ENCODE assay signal across 1 fruit fly cellular context in genomic region chrX:6193183-6193810, dm6.
TF ChIP-seq lines count a peak whose summit lies in the region.

No protein-coding gene starts in this region.

TF ChIP-seq in whole organism, embryonic, 481 proteins besides CTCF, POLR2A, EP300 and RAD21 (continued from another document and continues in another):
- TF ChIP-seq CG15011 (GFP tag; optimal IDR thresholded peaks at IDR 0.05; lab: Kevin White, UChicago) (peak; percentile 66), Sox100B (GFP tag; optimal IDR thresholded peaks at IDR 0.05; lab: Kevin White, UChicago) (peak; percentile 76), Hr51 (GFP tag; optimal IDR thresholded peaks at IDR 0.05; lab: Kevin White, UChicago) (peak; percentile 36 to 89), Dip3 (GFP tag; optimal IDR thresholded peaks at IDR 0.05; lab: Kevin White, UChicago) (peak; percentile 9), CG12942 (GFP tag; optimal IDR thresholded peaks at IDR 0.05; lab: Kevin White, UChicago) (peak; percentile 46), Gug (GFP tag; IDR thresholded peaks at IDR 0.05; lab: Robert Waterston, UW) (peak; percentile 75), CG1832 (GFP tag; optimal IDR thresholded peaks at IDR 0.05; lab: Kevin White, UChicago) (no peak), CG11696 (GFP tag; IDR thresholded peaks at IDR 0.05; lab: Robert Waterston, UW) (peak; percentile 77), CG34422 (GFP tag; IDR thresholded peaks at IDR 0.05; lab: Robert Waterston, UW) (peak; percentile 89), CG4328 (GFP tag; optimal IDR thresholded peaks at IDR 0.05; lab: Kevin White, UChicago) (peak; percentile 14), ase (GFP tag; IDR thresholded peaks at IDR 0.05; lab: Robert Waterston, UW) (peak; percentile 88), sisA (GFP tag; IDR thresholded peaks at IDR 0.05; lab: Robert Waterston, UW) (peak; percentile 64), CG15601 (tag; optimal IDR thresholded peaks at IDR 0.05; lab: Kevin White, UChicago) (peak; percentile 39), CG11093 (GFP tag; IDR thresholded peaks at IDR 0.05; lab: Robert Waterston, UW) (peak; percentile 78), vvl (GFP tag; IDR thresholded peaks at IDR 0.05; lab: Robert Waterston, UW) (peak; percentile 94), CG2712 (tag; optimal IDR thresholded peaks at IDR 0.05; lab: Kevin White, UChicago) (peak; percentile 85), Ptx1 (GFP tag; IDR thresholded peaks at IDR 0.05; lab: Robert Waterston, UW) (peak; percentile 95), CG4617 (GFP tag; optimal IDR thresholded peaks at IDR 0.05; lab: Kevin White, UChicago; ENCODE audit: borderline replicate concordance) (no peak), shn (GFP tag; optimal IDR thresholded peaks at IDR 0.05; lab: Kevin White, UChicago) (no peak), CG10267 (tag; optimal IDR thresholded peaks at IDR 0.05; lab: Kevin White, UChicago) (peak; percentile 54), CG3838 (GFP tag; optimal IDR thresholded peaks at IDR 0.05; lab: Kevin White, UChicago) (peak; percentile 28), grn (GFP tag; optimal IDR thresholded peaks at IDR 0.05; lab: Kevin White, UChicago) (no peak), Pdp1 (GFP tag; optimal IDR thresholded peaks at IDR 0.05; lab: Kevin White, UChicago) (peak in 1 of 2 experiments; percentile 31), vfl (GFP tag; optimal IDR thresholded peaks at IDR 0.05; lab: Kevin White, UChicago) (peak; percentile 20), CG14710 (tag; optimal IDR thresholded peaks at IDR 0.05; lab: Kevin White, UChicago) (no peak), CG12659 (GFP tag; optimal IDR thresholded peaks at IDR 0.05; lab: Kevin White, UChicago) (peak; percentile 83), GATAe (GFP tag; conservative IDR thresholded peaks at IDR 0.05; lab: Robert Waterston, UW) (peak; percentile 34; the same call in 1 of the 2 replicates), crol (GFP tag; IDR thresholded peaks at IDR 0.05; lab: Robert Waterston, UW) (no peak), pb (GFP tag; optimal IDR thresholded peaks at IDR 0.05; lab: Kevin White, UChicago) (no peak), sens-2 (GFP tag; IDR thresholded peaks at IDR 0.05; lab: Robert Waterston, UW) (peak; percentile 57; the same call in 1 of the 2 replicates), Fer1 (GFP tag; optimal IDR thresholded peaks at IDR 0.05; lab: Kevin White, UChicago) (peak; percentile 92), h (optimal IDR thresholded peaks at IDR 0.05; lab: Kevin White, UChicago) (no peak), CG4854 (GFP tag; optimal IDR thresholded peaks at IDR 0.05; lab: Kevin White, UChicago) (peak; percentile 34), CG10147 (GFP tag; optimal IDR thresholded peaks at IDR 0.05; lab: Kevin White, UChicago) (peak; percentile 65), rib (GFP tag; IDR thresholded peaks at IDR 0.05; lab: Robert Waterston, UW) (peak; percentile 73; the same call in 1 of the 2 replicates), gce (GFP tag; IDR thresholded peaks at IDR 0.05; lab: Robert Waterston, UW) (peak; percentile 86), ash1 (GFP tag; optimal IDR thresholded peaks at IDR 0.05; lab: Kevin White, UChicago) (no peak), CG4820 (GFP tag; optimal IDR thresholded peaks at IDR 0.05; lab: Kevin White, UChicago) (peak; percentile 43), CG6813 (GFP tag; optimal IDR thresholded peaks at IDR 0.05; lab: Kevin White, UChicago) (peak; percentile 73), ham (GFP tag; IDR thresholded peaks at IDR 0.05; lab: Robert Waterston, UW) (peak; percentile 48; the same call in 1 of the 2 replicates), nom (GFP tag; optimal IDR thresholded peaks at IDR 0.05; lab: Kevin White, UChicago) (no peak), pfk (GFP tag; optimal IDR thresholded peaks at IDR 0.05; lab: Kevin White, UChicago) (no peak), B-H1 (GFP tag; IDR thresholded peaks at IDR 0.05; lab: Robert Waterston, UW) (peak; percentile 74), Eip74EF (GFP tag; optimal IDR thresholded peaks at IDR 0.05; lab: Kevin White, UChicago) (peak in 1 of 2 experiments; percentile 41), CG13624 (GFP tag; optimal IDR thresholded peaks at IDR 0.05; lab: Kevin White, UChicago) (peak; percentile 8), br (optimal IDR thresholded peaks at IDR 0.05; lab: Kevin White, UChicago) (no peak), dati (GFP tag; IDR thresholded peaks at IDR 0.05; lab: Robert Waterston, UW) (peak; percentile 52; the same call in 1 of the 2 replicates), Sox102F (GFP tag; optimal IDR thresholded peaks at IDR 0.05; lab: Kevin White, UChicago) (peak; percentile 88), CG11456 (GFP tag; IDR thresholded peaks at IDR 0.05; lab: Robert Waterston, UW) (peak; percentile 88), nau (GFP tag; optimal IDR thresholded peaks at IDR 0.05; lab: Kevin White, UChicago) (peak; percentile 7), lov (optimal IDR thresholded peaks at IDR 0.05; lab: Kevin White, UChicago) (no peak), lov (GFP tag; IDR thresholded peaks at IDR 0.05; lab: Robert Waterston, UW) (peak; percentile 82; the same call in 2 of the 3 replicates), sd (tag; optimal IDR thresholded peaks at IDR 0.05; lab: Kevin White, UChicago) (peak; percentile 56), esg (GFP tag; conservative IDR thresholded peaks at IDR 0.05; lab: Robert Waterston, UW) (peak; percentile 88), vnd (GFP tag; IDR thresholded peaks at IDR 0.05; lab: Robert Waterston, UW; ENCODE audit: partially characterized antibody) (no peak), ssp (GFP tag; IDR thresholded peaks at IDR 0.05; lab: Robert Waterston, UW) (peak; percentile 83), hth (optimal IDR thresholded peaks at IDR 0.05; lab: Kevin White, UChicago) (no peak), chn (GFP tag; optimal IDR thresholded peaks at IDR 0.05; lab: Kevin White, UChicago) (peak; percentile 11), CG30431 (GFP tag; optimal IDR thresholded peaks at IDR 0.05; lab: Kevin White, UChicago) (peak; percentile 37), da (GFP tag; optimal IDR thresholded peaks at IDR 0.05; lab: Kevin White, UChicago) (no peak), CG2199 (GFP tag; IDR thresholded peaks at IDR 0.05; lab: Robert Waterston, UW) (no peak), CG1647 (GFP tag; optimal IDR thresholded peaks at IDR 0.05; lab: Kevin White, UChicago) (no peak), aop (GFP tag; IDR thresholded peaks at IDR 0.05; lab: Robert Waterston, UW) (no peak), row (GFP tag; IDR thresholded peaks at IDR 0.05; lab: Robert Waterston, UW) (peak; percentile 91), CG8944 (GFP tag; optimal IDR thresholded peaks at IDR 0.05; lab: Kevin White, UChicago) (no peak), CG15696 (tag; optimal IDR thresholded peaks at IDR 0.05; lab: Kevin White, UChicago) (no peak), gcm (GFP tag; optimal IDR thresholded peaks at IDR 0.05; lab: Kevin White, UChicago) (no peak), wor (GFP tag; IDR thresholded peaks at IDR 0.05; lab: Robert Waterston, UW) (peak; percentile 87), CG31365 (tag; optimal IDR thresholded peaks at IDR 0.05; lab: Kevin White, UChicago) (no peak), usp (GFP tag; optimal IDR thresholded peaks at IDR 0.05; lab: Kevin White, UChicago) (no peak), CG2889 (GFP tag; IDR thresholded peaks at IDR 0.05; lab: Robert Waterston, UW) (peak; percentile 74; the same call in 2 of the 3 replicates), Opbp (GFP tag; IDR thresholded peaks at IDR 0.05; lab: Robert Waterston, UW; ENCODE audit: partially characterized antibody) (no peak), CG15269 (tag; optimal IDR thresholded peaks at IDR 0.05; lab: Kevin White, UChicago) (peak; percentile 86), CG18599 (GFP tag; optimal IDR thresholded peaks at IDR 0.05; lab: Kevin White, UChicago) (peak; percentile 95), CG4424 (GFP tag; optimal IDR thresholded peaks at IDR 0.05; lab: Kevin White, UChicago) (peak; percentile 50), CG7357 (GFP tag; IDR thresholded peaks at IDR 0.05; lab: Robert Waterston, UW) (peak; percentile 79), Mad (GFP tag; optimal IDR thresholded peaks at IDR 0.05; lab: Kevin White, UChicago) (no peak), CG10462 (GFP tag; optimal IDR thresholded peaks at IDR 0.05; lab: Kevin White, UChicago) (peak; percentile 22), CG9797 (GFP tag; optimal IDR thresholded peaks at IDR 0.05; lab: Kevin White, UChicago) (no peak), CG14014 (GFP tag; IDR thresholded peaks at IDR 0.05; lab: Robert Waterston, UW) (peak; percentile 93), CG6791 (GFP tag; IDR thresholded peaks at IDR 0.05; lab: Robert Waterston, UW; ENCODE audit: partially characterized antibody) (no peak), ATbp (GFP tag; optimal IDR thresholded peaks at IDR 0.05; lab: Kevin White, UChicago) (peak; percentile 79), run (tag; optimal IDR thresholded peaks at IDR 0.05; lab: Kevin White, UChicago) (peak; percentile 66), CG10979 (tag; optimal IDR thresholded peaks at IDR 0.05; lab: Kevin White, UChicago) (peak; percentile 57), caup (GFP tag; optimal IDR thresholded peaks at IDR 0.05; lab: Kevin White, UChicago; ENCODE audit: severe bottlenecking) (peak; percentile 85), trem (tag; optimal IDR thresholded peaks at IDR 0.05; lab: Kevin White, UChicago) (no peak), HLH3B (GFP tag; IDR thresholded peaks at IDR 0.05; lab: Robert Waterston, UW) (peak; percentile 91), CG12155 (GFP tag; optimal IDR thresholded peaks at IDR 0.05; lab: Kevin White, UChicago) (peak; percentile 53), Doc2 (GFP tag; IDR thresholded peaks at IDR 0.05; lab: Robert Waterston, UW) (peak; percentile 51; the same call in 1 of the 2 replicates), phol (tag; optimal IDR thresholded peaks at IDR 0.05; lab: Kevin White, UChicago) (peak; percentile 72), Bgb (GFP tag; IDR thresholded peaks at IDR 0.05; lab: Robert Waterston, UW; ENCODE audit: partially characterized antibody) (no peak), Dfd (GFP tag; optimal IDR thresholded peaks at IDR 0.05; lab: Kevin White, UChicago) (no peak), zf30C (GFP tag; optimal IDR thresholded peaks at IDR 0.05; lab: Kevin White, UChicago) (no peak), bbx (GFP tag; IDR thresholded peaks at IDR 0.05; lab: Robert Waterston, UW; ENCODE audit: partially characterized antibody) (no peak), CG12219 (GFP tag; optimal IDR thresholded peaks at IDR 0.05; lab: Kevin White, UChicago) (peak; percentile 33), Atf3 (GFP tag; optimal IDR thresholded peaks at IDR 0.05; lab: Kevin White, UChicago) (no peak), fd102C (GFP tag; optimal IDR thresholded peaks at IDR 0.05; lab: Kevin White, UChicago) (no peak), inv (GFP tag; IDR thresholded peaks at IDR 0.05; lab: Robert Waterston, UW; ENCODE audit: partially characterized antibody) (no peak), CG15073 (GFP tag; optimal IDR thresholded peaks at IDR 0.05; lab: Kevin White, UChicago) (no peak), Mrtf (GFP tag; IDR thresholded peaks at IDR 0.05; lab: Robert Waterston, UW) (peak; percentile 88), CG7786 (GFP tag; optimal IDR thresholded peaks at IDR 0.05; lab: Kevin White, UChicago) (no peak), Dad (GFP tag; optimal IDR thresholded peaks at IDR 0.05; lab: Kevin White, UChicago) (peak; percentile 16), pan (optimal IDR thresholded peaks at IDR 0.05; lab: Kevin White, UChicago) (no peak), pan (GFP tag; optimal IDR thresholded peaks at IDR 0.05 in 1 of 2, IDR thresholded peaks at IDR 0.05 in 1 of 2) (peak in 1 of 2 experiments; percentile 94), pita (GFP tag; optimal IDR thresholded peaks at IDR 0.05; lab: Kevin White, UChicago) (no peak), ems (GFP tag; optimal IDR thresholded peaks at IDR 0.05; lab: Kevin White, UChicago) (peak; percentile 48), Max (GFP tag; optimal IDR thresholded peaks at IDR 0.05; lab: Kevin White, UChicago) (peak; percentile 51), CG4282 (GFP tag; optimal IDR thresholded peaks at IDR 0.05; lab: Kevin White, UChicago) (no peak), CG18619 (GFP tag; optimal IDR thresholded peaks at IDR 0.05; lab: Kevin White, UChicago) (peak; percentile 78), jigr1 (GFP tag; IDR thresholded peaks at IDR 0.05; lab: Robert Waterston, UW) (peak; percentile 54; the same call in 2 of the 3 replicates), pum (GFP tag; optimal IDR thresholded peaks at IDR 0.05; lab: Kevin White, UChicago) (no peak), Drgx (GFP tag; IDR thresholded peaks at IDR 0.05; lab: Robert Waterston, UW) (peak; percentile 87), Fer3 (tag; optimal IDR thresholded peaks at IDR 0.05; lab: Kevin White, UChicago) (peak; percentile 84), Lhr (GFP tag; optimal IDR thresholded peaks at IDR 0.05; lab: Kevin White, UChicago) (no peak), lbe (GFP tag; optimal IDR thresholded peaks at IDR 0.05; lab: Kevin White, UChicago) (no peak), Rx (GFP tag; IDR thresholded peaks at IDR 0.05; lab: Robert Waterston, UW) (peak; percentile 75; the same call in 1 of the 2 replicates), CG5953 (GFP tag; IDR thresholded peaks at IDR 0.05; lab: Robert Waterston, UW) (peak; percentile 70), CG17361 (GFP tag; IDR thresholded peaks at IDR 0.05; lab: Robert Waterston, UW) (peak; percentile 85), onecut (GFP tag; IDR thresholded peaks at IDR 0.05; lab: Robert Waterston, UW) (peak; percentile 66), gt (GFP tag; IDR thresholded peaks at IDR 0.05; lab: Robert Waterston, UW) (0 out of 2 replicates have a peak, but pooled peaks have one; percentile 53), Sin3A (optimal IDR thresholded peaks at IDR 0.05; lab: Kevin White, UChicago) (no peak), CG4707 (GFP tag; optimal IDR thresholded peaks at IDR 0.05; lab: Kevin White, UChicago) (peak; percentile 48), hbn (GFP tag; IDR thresholded peaks at IDR 0.05; lab: Robert Waterston, UW; ENCODE audit: partially characterized antibody) (no peak), HLH54F (GFP tag; optimal IDR thresholded peaks at IDR 0.05; lab: Kevin White, UChicago) (peak; percentile 27), bsh (GFP tag; optimal IDR thresholded peaks at IDR 0.05; lab: Kevin White, UChicago) (no peak), CG33213 (GFP tag; optimal IDR thresholded peaks at IDR 0.05; lab: Kevin White, UChicago) (no peak), ato (GFP tag; IDR thresholded peaks at IDR 0.05; lab: Robert Waterston, UW; ENCODE audit: partially characterized antibody) (no peak), klu (GFP tag; IDR thresholded peaks at IDR 0.05; lab: Robert Waterston, UW) (peak; percentile 84), D19B (GFP tag; optimal IDR thresholded peaks at IDR 0.05; lab: Kevin White, UChicago) (peak; percentile 57), ranshi (GFP tag; IDR thresholded peaks at IDR 0.05; lab: Robert Waterston, UW) (peak; percentile 82), dan (GFP tag; IDR thresholded peaks at IDR 0.05; lab: Robert Waterston, UW) (no peak), en (GFP tag; optimal IDR thresholded peaks at IDR 0.05; lab: Kevin White, UChicago) (no peak)
